Worm (Caenorhabditis elegans): Measurements from ENCODE around the gene fbxa-59.

Gene fbxa-59

DNA sequence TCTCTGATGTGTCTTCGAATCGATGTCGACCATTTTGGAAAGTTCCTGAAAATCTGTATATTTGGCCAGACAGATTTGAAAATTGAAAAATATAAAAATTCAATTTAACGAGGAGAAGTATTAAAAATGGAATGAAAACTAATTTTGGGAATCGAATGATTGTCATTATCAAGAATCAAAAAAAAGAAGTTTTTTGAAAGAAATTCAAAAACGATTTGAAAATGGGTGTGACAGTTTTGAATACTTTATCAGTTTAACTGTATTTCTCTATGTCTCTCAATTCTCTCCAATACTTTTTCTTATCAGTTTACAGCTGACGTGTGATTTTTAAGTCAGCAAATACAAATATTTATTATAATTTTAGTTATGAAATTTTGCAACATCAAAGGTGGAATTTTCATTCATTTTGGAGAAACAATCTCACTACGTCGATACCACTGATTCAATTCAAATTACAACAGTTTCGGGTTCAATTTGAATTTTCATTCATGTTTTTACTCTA is at the start of gene fbxa-59:
Gene fbxa-59, minus strand, starts transcription at position 51 of the 502 bp plus-strand sequence.
- TF ChIP-seq unc-62 (GFP tag; optimal IDR thresholded peaks at IDR 0.05) = no peak

DNA sequence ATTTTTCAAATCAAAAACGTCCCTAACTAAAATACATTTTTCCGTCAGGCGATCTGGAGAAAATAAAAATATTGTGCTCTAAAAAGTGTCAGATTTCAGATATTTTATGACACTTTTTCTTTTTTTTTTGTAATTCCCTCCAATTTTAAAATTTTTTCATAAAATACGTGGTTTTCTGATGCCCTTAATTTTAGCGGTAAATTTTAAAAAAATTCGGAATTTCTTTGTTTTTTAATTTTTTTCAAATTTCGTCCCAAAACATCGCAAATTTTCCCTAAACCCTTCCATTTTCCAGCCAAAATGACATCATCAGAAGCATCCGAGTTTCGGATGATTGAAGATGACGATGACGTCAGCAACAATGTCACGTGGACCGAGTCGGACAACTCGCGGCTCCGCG is 48.3 kb upstream of the fbxa-59 start, which contains the start of gene trp-2:
Gene trp-2, plus strand, starts transcription at position 301 of the 400 bp plus-strand sequence.
- no peak for TF ChIP-seq unc-62 (GFP tag; optimal IDR thresholded peaks at IDR 0.05)

DNA sequence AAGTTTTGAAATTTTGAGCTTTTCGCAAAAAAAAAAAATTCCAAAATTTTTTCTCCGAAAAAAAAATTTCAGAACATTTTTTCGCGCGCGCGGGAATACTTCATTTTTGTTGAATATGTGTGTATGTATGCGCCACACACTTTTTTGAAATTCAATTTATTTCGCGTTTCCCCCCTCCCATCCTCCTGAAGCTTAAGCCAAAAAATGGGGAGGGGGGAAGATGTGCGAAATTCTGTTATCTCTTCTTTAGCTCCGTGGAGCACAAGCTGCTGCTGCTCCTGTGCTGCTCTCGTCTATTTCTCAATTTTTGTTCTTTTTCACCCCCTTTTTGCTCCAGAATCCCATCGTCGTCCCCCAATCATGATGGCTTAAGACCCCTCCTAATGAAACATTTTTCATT is 46.3 kb upstream of the fbxa-59 start:
- no peak for TF ChIP-seq unc-62 (GFP tag; optimal IDR thresholded peaks at IDR 0.05)

DNA sequence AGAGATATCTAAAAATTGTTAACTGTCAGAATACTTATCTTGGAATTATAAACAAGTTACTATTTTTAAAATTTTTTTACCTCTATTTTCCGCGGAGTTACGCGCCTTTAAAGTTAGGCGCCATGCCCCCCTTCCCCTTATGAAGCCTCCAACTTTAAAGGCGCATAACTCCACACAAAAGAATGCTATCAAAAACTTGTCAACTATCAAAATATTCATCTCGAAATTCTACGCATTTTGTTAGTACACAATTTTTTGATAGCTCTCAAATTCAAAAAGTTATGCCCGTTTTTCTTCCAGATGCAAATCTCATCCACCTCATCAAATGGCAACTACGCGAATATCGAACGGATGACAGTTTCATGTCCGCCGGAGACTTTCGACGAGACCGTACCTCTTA is 39.7 kb upstream of the fbxa-59 start, which contains the start of gene tbc-10:
Gene tbc-10, plus strand, starts transcription at position 301 of the 400 bp plus-strand sequence.
- TF ChIP-seq unc-62 (GFP tag; optimal IDR thresholded peaks at IDR 0.05) = no peak

DNA sequence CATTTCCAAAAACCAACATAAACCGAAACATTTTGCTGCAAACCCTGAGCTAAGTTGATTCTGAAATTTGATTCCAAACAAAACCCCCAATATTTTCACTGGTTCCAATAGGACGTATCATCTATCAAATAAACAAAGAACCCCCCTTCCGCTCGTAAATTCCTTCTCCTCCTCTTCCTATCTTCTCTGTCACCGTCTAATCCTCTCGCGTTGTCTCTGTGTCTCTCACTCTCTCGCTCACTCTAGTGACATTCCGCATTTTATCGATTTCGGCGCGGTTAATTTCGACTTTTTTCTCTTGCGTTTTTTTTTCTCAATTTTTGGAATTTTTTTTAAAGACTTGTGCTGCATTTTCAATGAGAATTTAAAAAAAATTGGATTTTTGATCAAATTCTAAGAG is 38.7 kb upstream of the fbxa-59 start:
- no peak for TF ChIP-seq unc-62 (GFP tag; optimal IDR thresholded peaks at IDR 0.05)

DNA sequence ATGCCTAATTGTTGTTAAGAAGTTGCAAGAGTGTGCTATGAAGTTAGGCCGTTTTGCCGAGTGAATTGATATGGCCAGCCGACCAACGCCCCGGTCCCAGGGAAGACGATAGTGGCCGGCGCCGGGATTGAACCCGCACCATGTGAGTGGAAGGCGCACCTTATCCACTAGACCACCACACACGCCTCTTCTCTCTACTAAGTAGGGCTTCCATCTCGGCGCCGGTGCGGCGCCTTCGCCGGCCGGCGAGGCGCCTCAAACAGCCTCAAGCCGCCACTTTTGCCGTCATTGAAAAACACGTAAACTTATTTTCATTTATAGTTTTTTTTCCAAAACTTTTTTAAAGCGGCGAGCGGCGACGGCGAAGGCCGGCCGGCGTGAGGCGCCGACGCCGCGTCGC is 35.6 kb upstream of the fbxa-59 start:
- TF ChIP-seq unc-62 (GFP tag; optimal IDR thresholded peaks at IDR 0.05) = no peak

DNA sequence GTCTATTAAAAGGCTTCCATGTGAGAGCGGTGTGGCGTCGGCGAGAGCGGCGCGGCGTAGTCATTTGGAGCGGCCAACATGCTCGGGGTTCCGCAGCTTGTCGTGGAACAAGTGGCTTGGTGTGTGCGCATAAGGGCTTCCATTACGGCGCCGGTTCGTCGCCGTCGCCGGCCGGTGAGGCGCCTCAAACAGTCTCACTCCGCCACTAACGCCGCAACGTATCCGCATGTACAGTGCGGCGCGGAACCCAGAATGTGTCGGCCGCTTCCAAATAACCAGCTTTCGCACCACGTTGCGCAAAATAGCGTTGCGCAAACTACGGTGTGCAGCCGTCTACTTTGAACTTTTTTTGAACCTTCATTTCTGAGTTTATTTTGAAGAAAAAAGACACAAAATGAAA is 27.7 kb upstream of the fbxa-59 start:
- no peak for TF ChIP-seq unc-62 (GFP tag; optimal IDR thresholded peaks at IDR 0.05)

DNA sequence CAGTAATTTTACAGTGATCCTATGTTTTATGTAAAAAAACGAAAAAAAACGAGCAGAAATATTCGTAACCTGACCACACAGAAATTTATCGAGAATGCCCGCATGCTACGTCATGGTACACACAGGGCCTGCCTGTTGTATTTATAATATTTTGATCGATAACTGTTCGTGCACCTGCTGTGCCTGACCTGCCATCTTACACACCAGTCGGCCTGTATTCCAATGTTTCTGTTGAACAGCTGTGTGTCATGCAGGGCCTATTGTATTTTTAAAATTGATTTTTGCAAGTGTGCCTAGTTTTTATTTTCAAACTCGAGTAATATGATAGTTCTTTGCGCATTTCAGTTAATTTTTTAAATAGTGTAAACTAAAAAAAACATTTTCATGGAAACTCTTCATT is 23.0 kb upstream of the fbxa-59 start:
- no peak for TF ChIP-seq unc-62 (GFP tag; optimal IDR thresholded peaks at IDR 0.05)

DNA sequence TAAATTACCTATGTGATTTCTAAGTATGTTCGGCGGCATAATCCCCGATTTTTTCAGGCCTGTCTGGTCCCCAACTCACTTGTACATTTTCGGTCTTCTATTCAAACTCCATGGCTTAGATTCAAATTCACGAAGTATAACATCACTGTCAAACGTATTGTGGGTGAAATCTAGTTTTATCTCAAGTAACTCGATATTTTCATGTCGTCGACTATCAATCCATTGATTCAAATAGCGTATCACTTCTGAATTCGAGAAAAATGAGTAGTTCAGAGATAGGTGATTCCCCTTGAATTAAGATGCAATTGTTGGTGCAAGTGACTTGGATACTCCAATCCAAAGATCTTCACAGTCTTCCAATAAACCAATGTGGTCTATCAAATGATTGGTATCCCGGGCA is 21.4 kb upstream of the fbxa-59 start:
- TF ChIP-seq unc-62 (GFP tag; optimal IDR thresholded peaks at IDR 0.05) = no peak

DNA sequence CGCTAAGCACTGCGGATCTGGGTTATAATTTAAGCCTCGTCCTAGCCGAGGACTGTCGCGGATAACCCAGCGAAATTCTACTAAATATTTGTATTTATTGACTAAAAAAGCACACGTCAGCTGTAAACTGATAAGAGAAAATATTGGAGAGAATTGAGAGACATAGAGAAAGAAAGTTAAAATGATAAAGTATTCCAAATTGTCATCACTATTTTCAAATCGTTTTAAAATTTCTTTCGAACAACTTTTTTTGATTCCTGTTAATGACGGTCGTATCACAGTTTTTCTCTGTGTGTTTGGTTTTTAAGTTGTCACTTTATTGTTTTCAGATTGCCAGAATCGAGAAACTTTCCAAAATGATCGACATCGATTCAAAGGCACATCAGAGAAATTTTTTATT is 18.7 kb upstream of the fbxa-59 start, which contains the start of gene fbxa-51:
Gene fbxa-51, plus strand, starts transcription at position 322 of the 400 bp plus-strand sequence.
- no peak for TF ChIP-seq unc-62 (GFP tag; optimal IDR thresholded peaks at IDR 0.05)

DNA sequence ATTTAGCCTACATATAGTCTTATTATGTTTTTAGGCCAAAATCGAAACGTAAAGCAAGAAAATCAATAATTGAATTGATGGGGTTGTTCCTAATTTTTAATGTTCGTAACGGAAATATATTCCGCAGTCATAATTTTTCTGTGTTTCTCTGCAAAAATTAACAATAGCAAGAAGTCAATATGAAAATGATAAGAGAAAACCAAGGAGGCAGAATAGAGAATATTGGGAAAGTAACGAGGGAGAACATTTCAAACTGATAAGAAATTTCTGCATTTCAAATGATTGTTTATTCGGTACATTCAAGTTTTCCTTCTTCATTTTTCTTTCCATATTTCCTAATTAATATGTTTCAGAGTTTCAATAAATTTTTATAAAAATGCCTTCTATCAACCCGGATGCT is 12.7 kb upstream of the fbxa-59 start, which contains the start of gene fbxa-54:
Gene fbxa-54, plus strand, starts transcription at position 354 of the 400 bp plus-strand sequence.
- TF ChIP-seq unc-62 (GFP tag; optimal IDR thresholded peaks at IDR 0.05) = no peak

DNA sequence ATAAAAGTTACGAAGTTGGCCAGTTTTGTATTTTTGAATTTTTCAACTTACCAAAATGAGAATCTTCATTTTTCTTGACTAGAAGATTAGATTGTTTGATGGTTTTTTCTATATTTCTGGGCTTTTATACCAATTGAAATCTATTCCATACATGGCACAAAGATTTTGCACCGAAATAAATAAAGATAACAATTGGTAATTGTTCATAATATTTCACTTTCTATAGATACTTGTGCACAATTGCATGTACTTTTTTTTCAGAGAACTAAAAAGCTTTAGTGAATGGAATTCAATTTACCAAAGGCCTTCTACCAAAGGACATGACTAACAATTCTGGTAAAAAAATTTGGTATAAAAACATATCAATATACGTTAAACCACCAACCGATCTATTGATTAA is 11.3 kb upstream of the fbxa-59 start, which contains the start of the genes T12B5.15 and T12B5.14:
Gene T12B5.15, minus strand, starts transcription at position 101 of the 400 bp plus-strand sequence.
Gene T12B5.14, plus strand, starts transcription at position 321 of the 400 bp plus-strand sequence.
- TF ChIP-seq unc-62 (GFP tag; optimal IDR thresholded peaks at IDR 0.05) = no peak

DNA sequence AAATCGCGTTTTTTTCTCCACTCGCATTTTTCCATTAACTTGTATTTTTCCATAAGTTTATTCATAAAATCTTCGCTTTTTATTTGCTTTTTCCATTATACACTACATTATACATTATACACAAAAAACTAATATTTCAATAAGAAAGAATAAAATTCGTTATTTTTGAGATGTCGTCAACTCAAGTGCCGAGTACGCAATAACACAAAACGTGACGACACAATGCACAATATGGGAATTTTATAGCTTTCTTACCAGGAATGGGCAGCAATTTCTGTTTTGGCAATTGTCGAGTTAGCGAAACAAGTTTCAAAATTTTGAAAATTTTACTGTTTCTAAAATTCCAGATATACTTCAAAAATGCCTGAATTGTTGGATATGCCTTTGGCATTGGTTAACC is 8.9 kb upstream of the fbxa-59 start, which contains the start of gene fbxa-10:
Gene fbxa-10, plus strand, starts transcription at position 207 of the 400 bp plus-strand sequence.
- TF ChIP-seq unc-62 (GFP tag; optimal IDR thresholded peaks at IDR 0.05) = no peak

DNA sequence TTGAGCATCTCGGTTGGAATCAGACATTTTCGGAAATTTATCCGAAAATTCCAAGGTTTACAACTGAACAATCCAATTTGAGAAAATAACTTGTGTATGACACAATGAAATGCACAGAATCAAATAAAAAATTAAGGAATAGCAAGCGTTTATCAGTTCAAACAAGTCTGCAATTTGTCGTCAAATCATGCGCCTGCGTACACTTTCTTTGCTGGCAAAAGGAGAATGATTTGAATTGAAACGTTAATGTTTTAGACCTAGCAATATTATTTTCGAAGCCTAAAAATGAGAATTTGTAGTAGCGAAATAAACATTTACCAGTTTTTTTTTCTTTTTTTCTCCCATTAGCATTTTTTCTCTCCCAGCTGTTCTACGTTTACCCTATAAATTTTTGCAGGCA is 7.2 kb upstream of the fbxa-59 start, which contains the start of the genes fbxa-67 and fbxa-11:
Gene fbxa-67, minus strand, starts transcription at position 199 of the 400 bp plus-strand sequence.
Gene fbxa-11, plus strand, starts transcription at position 398 of the 400 bp plus-strand sequence.
- TF ChIP-seq unc-62 (GFP tag; optimal IDR thresholded peaks at IDR 0.05) = no peak

DNA sequence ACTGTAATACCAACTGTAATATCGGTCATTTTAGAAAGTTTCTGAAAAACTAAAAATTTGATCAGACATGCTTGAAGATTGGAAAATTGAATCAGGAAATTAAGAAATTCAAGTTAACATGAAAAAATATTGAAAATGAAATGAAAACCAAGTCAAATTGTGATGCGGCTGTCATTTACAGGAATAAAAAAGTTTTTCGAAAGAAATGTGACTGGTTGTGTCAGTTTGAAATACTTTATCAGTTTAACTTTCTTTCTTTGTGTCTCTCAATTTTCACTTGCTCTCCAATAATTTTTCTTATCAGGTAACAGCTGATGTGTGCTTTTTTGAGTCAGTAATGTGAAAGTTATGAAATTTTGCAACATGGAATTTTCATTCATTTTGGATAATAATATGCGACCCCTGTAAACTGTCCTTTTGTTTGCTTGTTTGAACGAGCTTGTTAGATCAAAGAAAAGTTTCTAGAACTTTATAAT is 3.0 kb upstream of the fbxa-59 start, which contains the start of gene fbxa-60:
Gene fbxa-60, minus strand, starts transcription at position 51 of the 476 bp plus-strand sequence.
- no peak for TF ChIP-seq unc-62 (GFP tag; optimal IDR thresholded peaks at IDR 0.05)

DNA sequence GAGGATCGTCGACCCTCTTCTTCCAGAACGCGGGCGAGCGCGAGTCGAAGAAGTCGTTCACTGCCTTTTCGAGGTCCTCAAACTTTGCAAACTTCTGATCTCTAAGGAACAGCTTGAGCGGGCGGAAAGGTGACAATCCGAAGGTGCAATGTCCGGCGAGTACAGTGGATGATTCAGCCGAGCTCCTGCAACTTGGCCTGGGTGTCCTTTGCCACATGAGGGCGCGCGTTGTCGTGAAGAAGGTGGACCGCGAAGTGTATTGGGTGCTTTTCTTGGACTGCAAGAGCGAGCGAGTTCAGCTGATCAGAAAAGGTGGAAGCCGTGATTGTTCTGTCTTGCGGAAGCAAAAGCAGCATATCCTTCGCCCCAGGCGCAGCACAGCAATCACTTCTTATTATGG is 1.3 kb downstream of the fbxa-59 start:
- TF ChIP-seq unc-62 (GFP tag; optimal IDR thresholded peaks at IDR 0.05) = no peak

DNA sequence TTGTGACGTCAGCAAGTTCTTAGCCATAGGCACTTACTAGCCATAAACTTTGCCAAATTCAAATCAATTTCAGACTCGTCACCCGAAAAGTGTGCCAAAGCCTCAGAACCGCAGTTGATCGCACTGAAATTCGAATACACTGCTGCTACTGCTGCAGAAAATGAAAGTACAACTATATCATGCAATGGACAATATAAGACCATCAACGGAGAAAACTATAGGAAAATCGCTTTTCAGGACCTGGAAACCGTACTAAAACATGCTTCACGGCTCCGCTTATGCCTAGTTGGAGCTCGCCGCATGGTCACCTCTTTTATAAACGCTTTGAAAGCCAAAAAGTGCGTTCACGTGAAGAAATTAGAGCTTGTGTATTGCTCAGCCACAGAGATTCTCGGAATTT is 4.7 kb downstream of the fbxa-59 start, which contains the start of gene fbxa-22:
Gene fbxa-22, plus strand, starts transcription at position 301 of the 400 bp plus-strand sequence.
- no peak for TF ChIP-seq unc-62 (GFP tag; optimal IDR thresholded peaks at IDR 0.05)
